Fruit fly (Drosophila melanogaster) whole organism, embryonic: ENCODE data around the gene Hap40.

Source experiments
- Atf3 ChIP-seq: fragments of 200-800 bp; sonication (Bioruptor generic); optimal IDR thresholded peaks from 3 replicates; lab custom pipeline; 2016; ENCODE audit warnings: missing biosample characterization, missing genetic modification characterization
- Awh ChIP-seq: fragments of 200-800 bp; sonication (Bioruptor generic); IDR thresholded peaks from 2 replicates; pipeline ENCODE4, ENCODE4 v1.3.6; 2022; ENCODE audit warnings: missing biosample characterization, missing genetic modification characterization
- B-H2 ChIP-seq: fragments of 200-800 bp; sonication (Bioruptor generic); optimal IDR thresholded peaks from 2 replicates; lab custom pipeline; 2018; ENCODE audit warnings: missing biosample characterization, mild to moderate bottlenecking, missing genetic modification characterization
- Bgb ChIP-seq: fragments of 200-800 bp; sonication (Bioruptor generic); IDR thresholded peaks from 2 replicates; pipeline ENCODE4 v1.3.6; 2022; ENCODE audit warnings: missing biosample characterization, missing genetic modification characterization; ENCODE audit not compliant: partially characterized antibody
- CG10147 ChIP-seq: fragments of 200-800 bp; sonication (Bioruptor generic); optimal IDR thresholded peaks from 2 replicates; lab custom pipeline; 2019; ENCODE audit warnings: missing biosample characterization, mild to moderate bottlenecking, missing genetic modification characterization, moderate library complexity
- CG10462 ChIP-seq: fragments of 200-800 bp; sonication (Bioruptor generic); optimal IDR thresholded peaks from 2 replicates; lab custom pipeline; 2016; ENCODE audit warnings: missing biosample characterization, missing genetic modification characterization
- CG10979 ChIP-seq: fragments of 200-800 bp; sonication (Bioruptor generic); optimal IDR thresholded peaks from 2 replicates; lab custom pipeline; 2018; ENCODE audit warnings: missing biosample characterization, mild to moderate bottlenecking, missing genetic modification characterization, moderate library complexity
- CG12071 ChIP-seq: fragments of 200-800 bp; sonication (Bioruptor generic); optimal IDR thresholded peaks from 3 replicates; lab custom pipeline; 2018; ENCODE audit warnings: missing biosample characterization, mild to moderate bottlenecking, missing genetic modification characterization
- CG14860 ChIP-seq: fragments of 200-800 bp; sonication (Bioruptor generic); IDR thresholded peaks from 3 replicates; pipeline ENCODE4 v1.3.6; 2022; ENCODE audit warnings: missing biosample characterization, missing genetic modification characterization; ENCODE audit not compliant: partially characterized antibody
- CG15601 ChIP-seq: fragments of 200-800 bp; sonication (Bioruptor generic); optimal IDR thresholded peaks from 3 replicates; lab custom pipeline; 2019; ENCODE audit warnings: missing biosample characterization, mild to moderate bottlenecking, missing genetic modification characterization, moderate library complexity
- CG18011 ChIP-seq: fragments of 200-800 bp; sonication (Bioruptor generic); optimal IDR thresholded peaks from 2 replicates; lab custom pipeline; 2017; ENCODE audit warnings: missing biosample characterization, missing genetic modification characterization, mild to moderate bottlenecking, moderate library complexity, missing genotype
- CG18599 ChIP-seq: fragments of 200-800 bp; sonication (Bioruptor generic); optimal IDR thresholded peaks from 3 replicates; lab custom pipeline; 2017; ENCODE audit warnings: missing biosample characterization, missing genetic modification characterization, mild to moderate bottlenecking, moderate library complexity, missing genetic modification reagents
- CG2116 ChIP-seq: fragments of 200-800 bp; sonication (Bioruptor generic); optimal IDR thresholded peaks from 3 replicates; lab custom pipeline; 2018; ENCODE audit warnings: missing biosample characterization, mild to moderate bottlenecking, missing genetic modification characterization
- CG2889 ChIP-seq: fragments of 200-800 bp; sonication (Bioruptor generic); IDR thresholded peaks from 3 replicates; pipeline ENCODE4 v1.3.6; 2022; ENCODE audit warnings: missing biosample characterization, missing genetic modification characterization
- CG31365 ChIP-seq: fragments of 200-800 bp; sonication (Bioruptor generic); optimal IDR thresholded peaks from 2 replicates; lab custom pipeline; 2018; ENCODE audit warnings: missing biosample characterization, mild to moderate bottlenecking, missing genetic modification characterization
- CG3995 ChIP-seq: fragments of 200-800 bp; sonication (Bioruptor generic); optimal IDR thresholded peaks from 3 replicates; lab custom pipeline; 2016; ENCODE audit warnings: missing biosample characterization, missing genetic modification characterization
- CG4282 ChIP-seq: fragments of 200-800 bp; sonication (Bioruptor generic); optimal IDR thresholded peaks from 2 replicates; lab custom pipeline; 2016; ENCODE audit warnings: missing biosample characterization, missing genetic modification characterization
- CG6689 ChIP-seq: fragments of 200-800 bp; sonication (Bioruptor generic); IDR thresholded peaks from 2 replicates; pipeline ENCODE4 v1.3.6; 2022; ENCODE audit warnings: missing biosample characterization, missing genetic modification characterization
- CG7928 ChIP-seq: fragments of 200-800 bp; sonication (Bioruptor generic); optimal IDR thresholded peaks from 2 replicates; lab custom pipeline; 2017; ENCODE audit warnings: missing biosample characterization, mild to moderate bottlenecking, missing genetic modification characterization
- Dfd ChIP-seq, 2 experiments: fragments of >200 bp; optimal IDR thresholded peaks; 2 replicates each; lab custom pipeline; 2017; ENCODE audit warnings: missing biosample characterization in 2 of 2, missing genetic modification characterization in 2 of 2
- E2f2 ChIP-seq: fragments of 200-800 bp; sonication (Bioruptor generic); IDR thresholded peaks from 2 replicates; pipeline ENCODE4 v1.3.6; 2022; ENCODE audit warnings: missing biosample characterization, missing genetic modification characterization
- Mad ChIP-seq: fragments of 200-800 bp; sonication (Bioruptor generic); optimal IDR thresholded peaks from 2 replicates; lab custom pipeline; 2016; ENCODE audit warnings: missing biosample characterization, missing genetic modification characterization
- Max ChIP-seq: fragments of 200-800 bp; sonication (Bioruptor generic); optimal IDR thresholded peaks from 2 replicates; lab custom pipeline; 2016; ENCODE audit warnings: missing biosample characterization, mild to moderate bottlenecking, missing genetic modification characterization
- Myb ChIP-seq: fragments of 200-800 bp; sonication (Bioruptor generic); optimal IDR thresholded peaks from 2 replicates; lab custom pipeline; 2016; ENCODE audit warnings: missing biosample characterization, missing genetic modification characterization
- Nf-YC ChIP-seq: fragments of 200-800 bp; optimal IDR thresholded peaks from 3 replicates; lab custom pipeline; 2019; ENCODE audit warnings: missing biosample characterization, mild to moderate bottlenecking, missing genetic modification characterization, moderate library complexity
- Opbp ChIP-seq: fragments of 200-800 bp; sonication (Bioruptor generic); IDR thresholded peaks from 3 replicates; pipeline ENCODE4 v1.3.6; 2022; ENCODE audit warnings: missing biosample characterization, missing genetic modification characterization; ENCODE audit not compliant: partially characterized antibody
- PHDP ChIP-seq: fragments of 200-800 bp; sonication (Bioruptor generic); optimal IDR thresholded peaks from 3 replicates; lab custom pipeline; 2018; ENCODE audit warnings: missing biosample characterization, mild to moderate bottlenecking, missing genetic modification characterization, moderate library complexity
- Poxn ChIP-seq: fragments of 200-800 bp; sonication (Bioruptor generic); IDR thresholded peaks from 2 replicates; pipeline ENCODE4 v1.3.6; 2022; ENCODE audit warnings: missing biosample characterization, missing genetic modification characterization
- Ravus ChIP-seq: fragments of 200-800 bp; sonication (Bioruptor generic); IDR thresholded peaks from 2 replicates; pipeline ENCODE4 v1.3.6; 2022; ENCODE audit warnings: missing biosample characterization, missing genetic modification characterization
- Ssrp ChIP-seq: fragments of 200-800 bp; sonication (Bioruptor generic); optimal IDR thresholded peaks from 2 replicates; lab custom pipeline; 2018; ENCODE audit warnings: missing biosample characterization, mild to moderate bottlenecking, missing genetic modification characterization, moderate library complexity
- Tbp ChIP-seq: fragments of >200 bp; optimal IDR thresholded peaks from 2 replicates; lab custom pipeline; 2018; ENCODE audit warnings: missing biosample characterization, missing genetic modification characterization
- Xrp1 ChIP-seq: fragments of 200-800 bp; sonication (Bioruptor generic); IDR thresholded peaks from 2 replicates; pipeline ENCODE4 v1.3.6; 2022; ENCODE audit warnings: missing biosample characterization, missing genetic modification characterization
- ash1 ChIP-seq: fragments of 200-800 bp; sonication (Bioruptor generic); optimal IDR thresholded peaks from 2 replicates; lab custom pipeline; 2018; ENCODE audit warnings: missing biosample characterization, mild to moderate bottlenecking, missing genetic modification characterization
- az2 ChIP-seq: fragments of 200-800 bp; sonication (Bioruptor generic); optimal IDR thresholded peaks from 3 replicates; lab custom pipeline; 2016; ENCODE audit warnings: missing biosample characterization, missing genetic modification characterization
- bowl ChIP-seq: fragments of 200-800 bp; sonication (Bioruptor generic); IDR thresholded peaks from 2 replicates; pipeline ENCODE4 v1.3.6; 2022; ENCODE audit warnings: missing biosample characterization, missing genetic modification characterization
- exex ChIP-seq: fragments of 200-800 bp; sonication (Bioruptor generic); optimal IDR thresholded peaks from 4 replicates; lab custom pipeline; 2018; ENCODE audit warnings: missing biosample characterization, mild to moderate bottlenecking, missing genetic modification characterization, moderate library complexity
- ftz-f1 ChIP-seq: fragments of 200-800 bp; sonication (Bioruptor generic); optimal IDR thresholded peaks from 2 replicates; lab custom pipeline; 2016; ENCODE audit warnings: missing biosample characterization, missing genetic modification characterization
- gem ChIP-seq: fragments of 200-800 bp; sonication (Bioruptor generic); optimal IDR thresholded peaks from 2 replicates; lab custom pipeline; 2019; ENCODE audit warnings: missing biosample characterization, mild to moderate bottlenecking, missing genetic modification characterization, moderate library complexity
- hb ChIP-seq: fragments of 200-800 bp; sonication (Bioruptor generic); IDR thresholded peaks from 3 replicates; pipeline ENCODE4 v1.3.6; 2022; ENCODE audit warnings: missing biosample characterization, missing genetic modification characterization; ENCODE audit not compliant: partially characterized antibody
- ind ChIP-seq: fragments of 200-800 bp; sonication (Bioruptor generic); optimal IDR thresholded peaks from 3 replicates; lab custom pipeline; 2016; ENCODE audit warnings: missing biosample characterization, missing genetic modification characterization
- lilli ChIP-seq: fragments of 200-800 bp; sonication (Bioruptor generic); optimal IDR thresholded peaks from 3 replicates; lab custom pipeline; 2016; ENCODE audit warnings: missing biosample characterization, missing genetic modification characterization
- oc ChIP-seq: fragments of 200-800 bp; sonication (Bioruptor generic); optimal IDR thresholded peaks from 2 replicates; lab custom pipeline; 2018; ENCODE audit warnings: missing biosample characterization, mild to moderate bottlenecking, missing genetic modification characterization, moderate library complexity
- sim ChIP-seq: fragments of 200-800 bp; sonication (Bioruptor generic); IDR thresholded peaks from 2 replicates; pipeline ENCODE4 v1.3.6; 2022; ENCODE audit warnings: missing biosample characterization, missing genetic modification characterization
- sisA ChIP-seq: fragments of 200-800 bp; sonication (Bioruptor generic); IDR thresholded peaks from 2 replicates; pipeline ENCODE4 v1.3.6; 2022; ENCODE audit warnings: missing biosample characterization, missing genetic modification characterization
- sug ChIP-seq: fragments of 200-800 bp; optimal IDR thresholded peaks from 2 replicates; lab custom pipeline; 2019; ENCODE audit warnings: missing biosample characterization, mild to moderate bottlenecking, missing genetic modification characterization, moderate library complexity
- toy ChIP-seq: fragments of 200-800 bp; sonication (Bioruptor generic); IDR thresholded peaks from 2 replicates; pipeline ENCODE4 v1.3.6; 2022; ENCODE audit warnings: missing biosample characterization, missing genetic modification characterization
- trem ChIP-seq: fragments of 200-800 bp; optimal IDR thresholded peaks from 3 replicates; lab custom pipeline; 2019; ENCODE audit warnings: missing biosample characterization, mild to moderate bottlenecking, missing genetic modification characterization, moderate library complexity
- ttk ChIP-seq: fragments of 200-800 bp; sonication (Bioruptor generic); IDR thresholded peaks from 2 replicates; pipeline ENCODE4 v2.1.2; 2022; ENCODE audit warnings: missing biosample characterization, missing genetic modification characterization
- vfl ChIP-seq: fragments of 200-800 bp; sonication (Bioruptor generic); optimal IDR thresholded peaks from 2 replicates; lab custom pipeline; 2016; ENCODE audit warnings: missing biosample characterization, missing genetic modification characterization
- vnd ChIP-seq: fragments of 200-800 bp; sonication (Bioruptor generic); IDR thresholded peaks from 3 replicates; pipeline ENCODE4 v1.3.6; 2022; ENCODE audit warnings: missing biosample characterization, missing genetic modification characterization; ENCODE audit not compliant: partially characterized antibody
- wek ChIP-seq: fragments of 200-800 bp; sonication (Bioruptor generic); optimal IDR thresholded peaks from 3 replicates; lab custom pipeline; 2018; ENCODE audit warnings: missing biosample characterization, mild to moderate bottlenecking, missing genetic modification characterization, moderate library complexity
- zen ChIP-seq: fragments of 200-800 bp; sonication (Bioruptor generic); optimal IDR thresholded peaks from 3 replicates; lab custom pipeline; 2018; ENCODE audit warnings: missing biosample characterization, mild to moderate bottlenecking, missing genetic modification characterization, moderate library complexity

Hap40 gene

DNA sequence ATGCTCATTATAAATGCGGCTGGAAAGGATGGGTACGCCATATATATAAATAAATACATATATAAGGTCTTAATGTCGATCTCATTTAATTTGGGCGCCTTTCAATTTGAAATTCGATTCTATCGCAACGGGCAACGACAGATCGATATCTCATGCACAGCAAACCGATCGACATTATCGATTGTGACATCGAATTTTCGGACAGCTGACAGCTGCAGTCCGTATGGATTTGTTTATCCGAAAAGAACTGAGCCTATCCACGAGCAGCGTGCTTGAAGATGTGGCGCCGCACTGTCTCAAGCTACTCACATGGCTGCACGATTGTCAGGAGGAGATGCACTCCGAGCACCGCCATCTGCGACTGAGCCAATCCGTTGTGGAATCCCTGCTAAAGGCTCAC lies 28.0 kb downstream of the Hap40 start, which contains the start of gene CG8191 (continued):
- TF ChIP-seq CG4282 (no peak), hb (GFP tag; lab: Robert Waterston, UW) (peak; percentile 59; the same call in 1 of the 3 replicates), ind (GFP tag; lab: Kevin White, UChicago) (no peak), CG7928 (GFP tag; lab: Kevin White, UChicago) (no peak), Atf3 (GFP tag; lab: Kevin White, UChicago) (no peak), sisA (no peak), bowl (GFP tag; lab: Robert Waterston, UW) (no peak), CG10979 (no peak), CG18599 (GFP tag; lab: Kevin White, UChicago) (no peak), CG10462 (GFP tag; lab: Kevin White, UChicago) (no peak), PHDP (tag; lab: Kevin White, UChicago) (no peak), Max (no peak), E2f2 (peak; percentile 87), wek (GFP tag; lab: Kevin White, UChicago) (no peak), oc (tag; lab: Kevin White, UChicago) (no peak), CG14860 (GFP tag; lab: Robert Waterston, UW) (peak; percentile 38; the same call in 2 of the 3 replicates), trem (tag; lab: Kevin White, UChicago) (no peak), gem (tag; lab: Kevin White, UChicago) (no peak), Myb (GFP tag; lab: Kevin White, UChicago) (peak; percentile 34), sim (GFP tag; lab: Robert Waterston, UW) (no peak), CG10147 (GFP tag; lab: Kevin White, UChicago) (no peak), vnd (GFP tag; lab: Robert Waterston, UW) (peak; percentile 61; the same call in 2 of the 3 replicates), ttk (GFP tag; lab: Robert Waterston, UW) (no peak), CG3995 (GFP tag; lab: Kevin White, UChicago) (peak; percentile 88), Nf-YC (tag; lab: Kevin White, UChicago) (no peak), Dfd (GFP tag; optimal IDR thresholded peaks at IDR 0.05; lab: Kevin White, UChicago) (no peak), Mad (GFP tag; lab: Kevin White, UChicago) (no peak), CG18011 (no peak), CG12071 (GFP tag; lab: Kevin White, UChicago) (no peak), Bgb (peak; percentile 73), ftz-f1 (GFP tag; lab: Kevin White, UChicago) (no peak), Xrp1 (no peak), CG2116 (GFP tag; lab: Kevin White, UChicago) (peak; percentile 72), exex (no peak), Ravus (GFP tag; lab: Robert Waterston, UW) (no peak), zen (tag; lab: Kevin White, UChicago) (no peak), Poxn (GFP tag; lab: Robert Waterston, UW) (no peak), B-H2 (no peak), Ssrp (tag; lab: Kevin White, UChicago) (no peak), az2 (GFP tag; lab: Kevin White, UChicago) (no peak), CG6689 (GFP tag; lab: Robert Waterston, UW) (no peak), CG15601 (no peak), Opbp (GFP tag; lab: Robert Waterston, UW) (peak; percentile 78; the same call in 2 of the 3 replicates), CG31365 (no peak), toy (GFP tag; lab: Robert Waterston, UW) (no peak), ash1 (GFP tag; lab: Kevin White, UChicago) (no peak), Tbp (GFP tag; lab: Kevin White, UChicago) (no peak), lilli (GFP tag; lab: Kevin White, UChicago) (no peak), sug (no peak), Awh (no peak), CG2889 (GFP tag; lab: Robert Waterston, UW) (no peak), vfl (no peak)
